Worm (Caenorhabditis elegans): ENCODE data around the gene C50H11.8.

ce11 chrV:3032343-3032742 is 22.0 kb upstream of the C50H11.8 start, which contains the start of gene irld-38:
- TF ChIP-seq nhr-12 (tag; optimal IDR thresholded peaks at IDR 0.05), result no peak
- no peak for TF ChIP-seq unc-62 (GFP tag; optimal IDR thresholded peaks at IDR 0.05)
- TF ChIP-seq blmp-1 (tag; optimal IDR thresholded peaks at IDR 0.05), result no peak
- no peak for TF ChIP-seq pag-3 (tag; optimal IDR thresholded peaks at IDR 0.05; ENCODE audit: borderline replicate concordance, insufficient read depth)
- no peak for TF ChIP-seq zag-1 (tag; optimal IDR thresholded peaks at IDR 0.05)
- TF ChIP-seq lin-35 (GFP tag; optimal IDR thresholded peaks at IDR 0.05), result no peak
- no peak for TF ChIP-seq nhr-77 (tag; optimal IDR thresholded peaks at IDR 0.05)
- TF ChIP-seq aly-2 (tag; optimal IDR thresholded peaks at IDR 0.05), result no peak
- no peak for TF ChIP-seq swsn-7 (tag; optimal IDR thresholded peaks at IDR 0.05)

Data from whole organism, L1 larva.